Fruit fly (Drosophila melanogaster): ENCODE results near the gene CG31974.
A peak's percentile ranks its signal among the peaks of the same experiment; 100 is the strongest.

CG31974 gene

dm6 chr2L:121456-121831 is 21.4 kb downstream of the CG31974 start, which contains the start of gene CG4822 (continued):
- no peak for TF ChIP-seq fd59A (GFP tag; optimal IDR thresholded peaks at IDR 0.05)
- TF ChIP-seq CG32006 (GFP tag; optimal IDR thresholded peaks at IDR 0.05) = no peak
- TF ChIP-seq CG34406 (GFP tag; optimal IDR thresholded peaks at IDR 0.05) = no peak
- TF ChIP-seq Smox (GFP tag; optimal IDR thresholded peaks at IDR 0.05) = no peak
- TF ChIP-seq CG31627 (GFP tag; optimal IDR thresholded peaks at IDR 0.05) = no peak
- TF ChIP-seq CG16779 (tag; optimal IDR thresholded peaks at IDR 0.05) = peak; percentile 44
- TF ChIP-seq CG6276 (GFP tag; optimal IDR thresholded peaks at IDR 0.05) = no peak
- TF ChIP-seq esn (GFP tag; optimal IDR thresholded peaks at IDR 0.05) = no peak
- no peak for TF ChIP-seq pdm3 (GFP tag; optimal IDR thresholded peaks at IDR 0.05)
- peak; percentile 52; the same call in 1 of the 2 replicates for TF ChIP-seq CG15336 (GFP tag; IDR thresholded peaks at IDR 0.05)
- no peak for TF ChIP-seq CG8632 (GFP tag; optimal IDR thresholded peaks at IDR 0.05)
- TF ChIP-seq Eip78C (GFP tag) = no peak
- TF ChIP-seq CG6163 (GFP tag; IDR thresholded peaks at IDR 0.05) = peak; percentile 58; the same call in 2 of the 3 replicates

DNA sequence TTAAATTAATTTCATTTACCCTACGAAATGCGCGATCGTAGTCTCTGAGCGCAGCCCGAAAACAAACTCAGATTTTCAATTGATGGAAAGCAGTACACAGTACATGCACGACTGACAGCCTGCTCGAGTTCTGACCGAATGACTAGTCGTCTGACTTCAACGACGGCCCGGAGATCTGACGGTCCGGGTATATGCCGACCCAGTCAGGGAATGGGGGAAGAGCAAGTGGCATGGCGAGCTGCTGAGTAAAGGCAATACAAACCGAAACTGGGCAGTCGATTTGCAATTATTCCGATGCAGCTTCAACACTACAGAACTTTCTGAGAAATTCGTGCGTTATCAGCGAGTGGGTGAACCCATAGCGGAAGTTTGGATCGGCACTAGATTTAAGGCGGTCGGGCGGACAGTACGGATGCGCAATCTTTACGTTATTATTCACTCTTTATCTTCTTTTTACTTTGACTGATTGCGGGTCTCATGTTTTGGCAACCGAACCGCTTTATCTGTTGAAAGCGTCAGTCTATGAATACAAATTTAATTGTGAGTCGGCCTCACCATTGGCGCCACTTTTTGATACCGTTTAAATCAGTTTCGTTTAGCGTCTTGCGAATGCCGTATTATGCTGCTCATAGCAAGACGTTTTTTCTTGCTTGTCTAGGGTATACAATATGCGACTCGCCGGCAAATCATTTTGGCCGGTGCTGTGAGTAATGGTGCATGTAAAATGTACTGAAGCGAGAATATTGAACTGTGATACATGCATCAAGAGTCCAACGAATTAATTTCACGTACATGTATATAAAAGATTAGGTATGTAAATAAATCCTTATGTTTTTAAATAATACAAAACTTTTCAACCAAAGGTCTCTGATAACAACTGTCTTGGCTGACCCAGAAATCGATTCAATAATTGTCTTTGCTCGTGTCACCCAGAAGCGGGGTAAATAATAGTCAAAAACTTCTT is 22.1 kb downstream of the CG31974 start:
- peak; percentile 8 for TF ChIP-seq Eip93F (GFP tag; optimal IDR thresholded peaks at IDR 0.05)
- peak; percentile 18 for TF ChIP-seq CG10631 (GFP tag; optimal IDR thresholded peaks at IDR 0.05)
- TF ChIP-seq esn (GFP tag; optimal IDR thresholded peaks at IDR 0.05) = peak; percentile 51
- TF ChIP-seq Sox14 (GFP tag; optimal IDR thresholded peaks at IDR 0.05) = peak; percentile 10
- no peak for TF ChIP-seq Sox102F (GFP tag; optimal IDR thresholded peaks at IDR 0.05)
- TF ChIP-seq CG31627 (GFP tag; optimal IDR thresholded peaks at IDR 0.05) = peak; percentile 6
- TF ChIP-seq salr (GFP tag; optimal IDR thresholded peaks at IDR 0.05) = peak in 1 of 2 experiments; percentile 20
- TF ChIP-seq CG32006 (GFP tag; optimal IDR thresholded peaks at IDR 0.05) = peak; percentile 74
- peak; percentile 62 for TF ChIP-seq Hr4 (GFP tag; optimal IDR thresholded peaks at IDR 0.05)
- TF ChIP-seq Smox (GFP tag; optimal IDR thresholded peaks at IDR 0.05) = no peak
- no peak for TF ChIP-seq CG9139 (GFP tag; optimal IDR thresholded peaks at IDR 0.05)
- no peak for TF ChIP-seq eg (GFP tag; IDR thresholded peaks at IDR 0.05)
- no peak for TF ChIP-seq dac (GFP tag; optimal IDR thresholded peaks at IDR 0.05)
- peak; percentile 6 for TF ChIP-seq Ets21C (GFP tag; optimal IDR thresholded peaks at IDR 0.05)
- peak; percentile 21 for TF ChIP-seq CG10669 (GFP tag; optimal IDR thresholded peaks at IDR 0.05)
- peak; percentile 84 for TF ChIP-seq svp (GFP tag)
- TF ChIP-seq CG6276 (GFP tag; optimal IDR thresholded peaks at IDR 0.05) = peak; percentile 65
- TF ChIP-seq topi (GFP tag; optimal IDR thresholded peaks at IDR 0.05) = peak; percentile 32
- no peak for TF ChIP-seq CG3919 (GFP tag; optimal IDR thresholded peaks at IDR 0.05)
- TF ChIP-seq CG7368 (GFP tag; optimal IDR thresholded peaks at IDR 0.05) = peak; percentile 27
- TF ChIP-seq CG6854 (GFP tag; optimal IDR thresholded peaks at IDR 0.05) = no peak
- TF ChIP-seq CG11762 (GFP tag; optimal IDR thresholded peaks at IDR 0.05; ENCODE audit: insufficient read depth) = no peak
- TF ChIP-seq achi (GFP tag; optimal IDR thresholded peaks at IDR 0.05) = peak; percentile 20
- TF ChIP-seq Eip78C (GFP tag) = peak; percentile 76
- TF ChIP-seq CG6808 (GFP tag; optimal IDR thresholded peaks at IDR 0.05) = no peak
- TF ChIP-seq CG4318 (GFP tag; optimal IDR thresholded peaks at IDR 0.05) = peak; percentile 62
- TF ChIP-seq Met (GFP tag; optimal IDR thresholded peaks at IDR 0.05) = peak; percentile 41
- TF ChIP-seq Ets96B (tag; optimal IDR thresholded peaks at IDR 0.05) = no peak

dm6 chr2L:117750-118149 is 25.1 kb downstream of the CG31974 start:
- TF ChIP-seq fkh (GFP tag; optimal IDR thresholded peaks at IDR 0.05) (peak; percentile 60), pdm3 (GFP tag; optimal IDR thresholded peaks at IDR 0.05) (no peak), Eip93F (GFP tag; optimal IDR thresholded peaks at IDR 0.05) (no peak)
